Fruit fly (Drosophila melanogaster): Measurements from ENCODE around the gene CG5961.

The CG5961 gene

dm6 chr3R:12442601-12443533 is 17.2 kb downstream of the CG5961 start (continued):
- TF ChIP-seq Elba2 (GFP tag; optimal IDR thresholded peaks at IDR 0.05) (no peak), NfI (GFP tag; optimal IDR thresholded peaks at IDR 0.05) (peak; percentile 23), phol (tag; optimal IDR thresholded peaks at IDR 0.05) (peak; percentile 1), CG7839 (tag; optimal IDR thresholded peaks at IDR 0.05) (peak; percentile 47), ci (GFP tag; IDR thresholded peaks at IDR 0.05) (no peak), CG32532 (GFP tag; IDR thresholded peaks at IDR 0.05) (peak; percentile 45), CG15696 (tag; optimal IDR thresholded peaks at IDR 0.05) (no peak), CG9437 (GFP tag; optimal IDR thresholded peaks at IDR 0.05) (no peak), CG30431 (GFP tag; optimal IDR thresholded peaks at IDR 0.05) (no peak), stc (GFP tag; IDR thresholded peaks at IDR 0.05) (0 out of 2 replicates have a peak, but pooled peaks have one; percentile 24), CG13424 (tag; optimal IDR thresholded peaks at IDR 0.05) (peak; percentile 53), CG17359 (tag; optimal IDR thresholded peaks at IDR 0.05) (peak; percentile 25), twi (tag; optimal IDR thresholded peaks at IDR 0.05) (no peak), croc (GFP tag; conservative IDR thresholded peaks at IDR 0.05) (no peak), mld (GFP tag; IDR thresholded peaks at IDR 0.05; ENCODE audit: partially characterized antibody) (no peak), CG14667 (GFP tag; IDR thresholded peaks at IDR 0.05) (no peak), CG12769 (tag; optimal IDR thresholded peaks at IDR 0.05) (peak; percentile 36), aop (GFP tag; IDR thresholded peaks at IDR 0.05) (no peak), ranshi (GFP tag; IDR thresholded peaks at IDR 0.05) (no peak), CG3995 (GFP tag; optimal IDR thresholded peaks at IDR 0.05) (peak; percentile 41), CG9817 (tag; optimal IDR thresholded peaks at IDR 0.05) (peak; percentile 49), Fer3 (tag; optimal IDR thresholded peaks at IDR 0.05) (peak; percentile 35), sd (tag; optimal IDR thresholded peaks at IDR 0.05) (peak; percentile 22), Usf (GFP tag; optimal IDR thresholded peaks at IDR 0.05) (peak; percentile 33), CG12236 (GFP tag; optimal IDR thresholded peaks at IDR 0.05) (no peak), CG12391 (tag; optimal IDR thresholded peaks at IDR 0.05) (peak; percentile 16), CG6813 (GFP tag; optimal IDR thresholded peaks at IDR 0.05) (peak; percentile 6), Sox102F (GFP tag; optimal IDR thresholded peaks at IDR 0.05) (peak; percentile 7), tup (GFP tag; optimal IDR thresholded peaks at IDR 0.05) (no peak), D19B (GFP tag; optimal IDR thresholded peaks at IDR 0.05) (peak; percentile 23), Adf1 (GFP tag; IDR thresholded peaks at IDR 0.05) (no peak), CG17361 (GFP tag; IDR thresholded peaks at IDR 0.05) (0 out of 3 replicates have a peak, but pooled peaks have one; percentile 7), Fer2 (tag; optimal IDR thresholded peaks at IDR 0.05) (peak; percentile 53), CG34224 (GFP tag; IDR thresholded peaks at IDR 0.05; ENCODE audit: partially characterized antibody) (0 out of 3 replicates have a peak, but pooled peaks have one; percentile 8), oc (tag; optimal IDR thresholded peaks at IDR 0.05) (no peak), wdn (GFP tag; IDR thresholded peaks at IDR 0.05) (no peak), kni (GFP tag; optimal IDR thresholded peaks at IDR 0.05) (no peak), corto (GFP tag; optimal IDR thresholded peaks at IDR 0.05) (peak; percentile 50), CG6689 (GFP tag; IDR thresholded peaks at IDR 0.05) (no peak), Xrp1 (GFP tag; IDR thresholded peaks at IDR 0.05) (peak; percentile 30; the same call in 1 of the 2 replicates), CG10274 (GFP tag; optimal IDR thresholded peaks at IDR 0.05) (no peak), CrebB (tag; optimal IDR thresholded peaks at IDR 0.05) (no peak), nom (GFP tag; optimal IDR thresholded peaks at IDR 0.05) (peak; percentile 23), CG10431 (GFP tag; optimal IDR thresholded peaks at IDR 0.05) (no peak), CG8924 (tag; optimal IDR thresholded peaks at IDR 0.05) (peak; percentile 27), CG18764 (GFP tag; optimal IDR thresholded peaks at IDR 0.05) (no peak), CG3281 (GFP tag; optimal IDR thresholded peaks at IDR 0.05) (peak; percentile 61), gsb (GFP tag; IDR thresholded peaks at IDR 0.05) (no peak)
